Worm (Caenorhabditis elegans): ENCODE measurements around the gene ztf-8.

DNA sequence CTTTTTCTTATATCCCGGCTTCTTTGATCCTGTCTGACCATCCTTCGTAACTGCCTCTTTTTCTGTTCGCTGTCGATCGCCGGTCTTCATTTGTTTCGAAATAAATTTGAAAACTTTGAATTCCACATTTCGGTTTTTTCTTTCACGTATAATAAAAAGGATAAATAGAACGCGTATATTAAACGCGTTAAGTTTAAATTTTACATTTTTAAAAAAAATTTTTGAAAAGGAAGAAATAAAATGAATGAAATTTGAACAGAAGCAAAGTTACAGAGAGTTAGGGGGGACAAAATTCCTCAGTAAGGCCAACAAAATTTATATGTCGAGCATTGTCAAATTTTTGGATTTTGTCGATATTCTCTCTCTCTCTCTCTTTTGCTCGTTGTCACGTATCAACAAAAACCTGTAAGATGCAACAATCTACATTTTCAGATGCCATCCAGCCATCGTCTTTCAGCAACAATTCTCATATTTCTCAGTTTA is 28.6 kb upstream of the ztf-8 start, which contains the start of the genes T15B12.2 and F52C9.5:
- TF ChIP-seq pag-3 (tag; optimal IDR thresholded peaks at IDR 0.05; ENCODE audit: borderline replicate concordance, insufficient read depth) (no peak), unc-98 (GFP tag; IDR thresholded peaks at IDR 0.05) (no peak), lin-39 (tag; optimal IDR thresholded peaks at IDR 0.05) (no peak), lir-3 (tag; optimal IDR thresholded peaks at IDR 0.05; ENCODE audit: poor library complexity) (no peak), nhr-12 (tag; optimal IDR thresholded peaks at IDR 0.05) (no peak), mdl-1 (tag; optimal IDR thresholded peaks at IDR 0.05) (no peak)
